Worm (Caenorhabditis elegans): ENCODE results near the gene sao-1.

Gene sao-1

ce11 chrV:13949010-13949409 is 14.7 kb upstream of the sao-1 start, which contains the start of gene R10D12.6:
TSS of gene R10D12.6 (plus strand) at chrV:13949310.
- TF ChIP-seq pqm-1 (tag; optimal IDR thresholded peaks at IDR 0.05) (peak; percentile 3), skn-1 (tag; optimal IDR thresholded peaks at IDR 0.05) (no peak), nhr-28 (tag; optimal IDR thresholded peaks at IDR 0.05) (peak; percentile 52)

ce11 chrV:13949752-13950151 is 14.0 kb upstream of the sao-1 start, which contains the start of gene R10D12.7:
TSS of gene R10D12.7 (plus strand) at chrV:13950052.
- no peak for TF ChIP-seq lin-39 (tag; optimal IDR thresholded peaks at IDR 0.05)
- no peak for TF ChIP-seq mdl-1 (tag; optimal IDR thresholded peaks at IDR 0.05)
- no peak for TF ChIP-seq F44E2.7 (GFP tag; IDR thresholded peaks at IDR 0.05)
- TF ChIP-seq daf-16 (GFP tag; optimal IDR thresholded peaks at IDR 0.05) = no peak
- no peak for TF ChIP-seq daf-16 (tag; optimal IDR thresholded peaks at IDR 0.05)
- TF ChIP-seq unc-62 (GFP tag; optimal IDR thresholded peaks at IDR 0.05 in 1 of 2) = no peak
- no peak for TF ChIP-seq unc-62 (tag; optimal IDR thresholded peaks at IDR 0.05)
- TF ChIP-seq ztf-11 (tag; optimal IDR thresholded peaks at IDR 0.05) = no peak
- no peak for TF ChIP-seq dmd-6 (GFP tag; IDR thresholded peaks at IDR 0.05)
- TF ChIP-seq nhr-102 (tag; optimal IDR thresholded peaks at IDR 0.05) = no peak
- TF ChIP-seq nhr-6 (tag; optimal IDR thresholded peaks at IDR 0.05) = no peak

ce11 chrV:13953191-13953590 is 10.5 kb upstream of the sao-1 start, which contains the start of gene R10D12.8:
TSS of gene R10D12.8 (minus strand) at chrV:13953291.
- TF ChIP-seq pqm-1 (tag; optimal IDR thresholded peaks at IDR 0.05) (no peak), F37D6.2 (tag; optimal IDR thresholded peaks at IDR 0.05) (no peak), nhr-28 (tag; optimal IDR thresholded peaks at IDR 0.05) (peak; percentile 10), F49E8.2 (tag; optimal IDR thresholded peaks at IDR 0.05; ENCODE audit: borderline replicate concordance) (no peak)

ce11 chrV:13954056-13954455 is 9.7 kb upstream of the sao-1 start, which contains the start of gene swt-6:
TSS of gene swt-6 (plus strand) at chrV:13954356.
- TF ChIP-seq aha-1 (tag) (peak; percentile 7), pqm-1 (tag; optimal IDR thresholded peaks at IDR 0.05) (peak; percentile 17), F10B5.3 (tag; optimal IDR thresholded peaks at IDR 0.05) (no peak), ztf-11 (tag; optimal IDR thresholded peaks at IDR 0.05) (no peak), nhr-28 (tag; optimal IDR thresholded peaks at IDR 0.05) (peak; percentile 87), lim-7 (GFP tag; IDR thresholded peaks at IDR 0.05) (no peak)

ce11 chrV:13955370-13956089 is 8.2 kb upstream of the sao-1 start:
- TF ChIP-seq daf-16 (GFP tag; optimal IDR thresholded peaks at IDR 0.05) = no peak
- peak; percentile 29 for TF ChIP-seq daf-16 (tag; optimal IDR thresholded peaks at IDR 0.05)
- peak; percentile 18 for TF ChIP-seq dve-1 (tag; optimal IDR thresholded peaks at IDR 0.05; ENCODE audit: insufficient read depth)
- no peak for TF ChIP-seq mdl-1 (tag; optimal IDR thresholded peaks at IDR 0.05)
- peak in 1 of 2 experiments; percentile 91 for TF ChIP-seq unc-62 (GFP tag; optimal IDR thresholded peaks at IDR 0.05 in 1 of 2)
- TF ChIP-seq unc-62 (tag; optimal IDR thresholded peaks at IDR 0.05) = no peak

ce11 chrV:13957691-13958090 is 6.0 kb upstream of the sao-1 start:
- no peak for TF ChIP-seq lsy-2 (tag; optimal IDR thresholded peaks at IDR 0.05)
- peak; percentile 91 for TF ChIP-seq aha-1 (tag)

ce11 chrV:13958247-13958646 is 5.5 kb upstream of the sao-1 start, which contains the start of gene R10D12.10:
TSS of gene R10D12.10 (minus strand) at chrV:13958347.
- TF ChIP-seq dmd-8 (GFP tag; IDR thresholded peaks at IDR 0.05) = no peak
- TF ChIP-seq hmg-1.1 (GFP tag; IDR thresholded peaks at IDR 0.05) = no peak
- no peak for TF ChIP-seq ztf-7 (tag; optimal IDR thresholded peaks at IDR 0.05)
- no peak for TF ChIP-seq daf-16 (GFP tag; optimal IDR thresholded peaks at IDR 0.05)
- no peak for TF ChIP-seq daf-16 (tag; optimal IDR thresholded peaks at IDR 0.05)
- TF ChIP-seq aly-2 (tag; optimal IDR thresholded peaks at IDR 0.05) = no peak
- no peak for TF ChIP-seq mxl-2 (GFP tag; conservative IDR thresholded peaks at IDR 0.05)
- no peak for TF ChIP-seq zip-11 (GFP tag; IDR thresholded peaks at IDR 0.05)
- TF ChIP-seq sdz-12 (GFP tag; optimal IDR thresholded peaks at IDR 0.05) = no peak

Measured in whole organism, L4 larva.